Worm (Caenorhabditis elegans): Measurements from ENCODE around the gene rpl-3.
A peak's percentile ranks its signal among the peaks of the same experiment; 100 is the strongest.

Gene rpl-3

ce11 chrIII:3820134-3820533 is 47.5 kb upstream of the rpl-3 start (continued):
- no peak for TF ChIP-seq pha-2 (tag; optimal IDR thresholded peaks at IDR 0.05)
- TF ChIP-seq tbx-7 (tag; optimal IDR thresholded peaks at IDR 0.05), result no peak
- TF ChIP-seq ceh-9 (tag; optimal IDR thresholded peaks at IDR 0.05), result no peak
- no peak for TF ChIP-seq ceh-24 (tag; optimal IDR thresholded peaks at IDR 0.05)
- TF ChIP-seq ceh-30 (tag; optimal IDR thresholded peaks at IDR 0.05), result peak; percentile 55
- TF ChIP-seq nfya-1 (tag; optimal IDR thresholded peaks at IDR 0.05), result peak; percentile 79
- TF ChIP-seq elt-4 (tag; optimal IDR thresholded peaks at IDR 0.05), result no peak
- no peak for TF ChIP-seq lim-6 (tag; optimal IDR thresholded peaks at IDR 0.05)
- TF ChIP-seq ttx-3 (tag; optimal IDR thresholded peaks at IDR 0.05), result no peak
- TF ChIP-seq ceh-48 (tag; optimal IDR thresholded peaks at IDR 0.05), result no peak
- TF ChIP-seq pha-4 (tag; optimal IDR thresholded peaks at IDR 0.05), result no peak
- peak; percentile 44 for TF ChIP-seq ceh-14 (tag; optimal IDR thresholded peaks at IDR 0.05)
- TF ChIP-seq hlh-13 (GFP tag; optimal IDR thresholded peaks at IDR 0.05), result no peak
- no peak for TF ChIP-seq fkh-6 (tag; optimal IDR thresholded peaks at IDR 0.05)
- no peak for TF ChIP-seq ceh-22 (tag; optimal IDR thresholded peaks at IDR 0.05)
- TF ChIP-seq ama-1 (optimal IDR thresholded peaks at IDR 0.05), result peak; percentile 16
- no peak for TF ChIP-seq npax-4 (tag; optimal IDR thresholded peaks at IDR 0.05)
- peak; percentile 81 for TF ChIP-seq ceh-31 (tag; optimal IDR thresholded peaks at IDR 0.05)
- no peak for TF ChIP-seq che-1 (tag; optimal IDR thresholded peaks at IDR 0.05)
- TF ChIP-seq hlh-15 (tag; optimal IDR thresholded peaks at IDR 0.05), result no peak
- TF ChIP-seq pat-9 (tag; optimal IDR thresholded peaks at IDR 0.05), result no peak
- no peak for TF ChIP-seq nhr-232 (tag; optimal IDR thresholded peaks at IDR 0.05)

ce11 chrIII:3821969-3822453 is 45.6 kb upstream of the rpl-3 start, which contains the start of gene amx-1:
TSS of gene amx-1 (plus strand) at chrIII:3822403.
- TF ChIP-seq ceh-22 (tag; optimal IDR thresholded peaks at IDR 0.05), result no peak
- peak; percentile 4 for TF ChIP-seq ceh-31 (tag; optimal IDR thresholded peaks at IDR 0.05)
- TF ChIP-seq unc-55 (GFP tag; optimal IDR thresholded peaks at IDR 0.05), result no peak
- TF ChIP-seq rnt-1 (tag; optimal IDR thresholded peaks at IDR 0.05), result no peak
- TF ChIP-seq che-1 (tag; optimal IDR thresholded peaks at IDR 0.05), result no peak
- no peak for TF ChIP-seq hlh-15 (tag; optimal IDR thresholded peaks at IDR 0.05)
- no peak for TF ChIP-seq pax-1 (tag; optimal IDR thresholded peaks at IDR 0.05)
- TF ChIP-seq hlh-13 (GFP tag; optimal IDR thresholded peaks at IDR 0.05), result no peak
- peak; percentile 58 for TF ChIP-seq hlh-30 (tag; optimal IDR thresholded peaks at IDR 0.05; ENCODE audit: insufficient read depth)
- TF ChIP-seq ahr-1 (tag; optimal IDR thresholded peaks at IDR 0.05), result no peak

- TF ChIP-seq pha-4 (tag; optimal IDR thresholded peaks at IDR 0.05), result no peak
- no peak for TF ChIP-seq ceh-31 (tag; optimal IDR thresholded peaks at IDR 0.05)
- no peak for TF ChIP-seq K02D7.2 (tag; optimal IDR thresholded peaks at IDR 0.05)
- TF ChIP-seq fkh-10 (GFP tag; optimal IDR thresholded peaks at IDR 0.05), result no peak
- no peak for TF ChIP-seq ceh-30 (tag; optimal IDR thresholded peaks at IDR 0.05)
- TF ChIP-seq gmeb-2 (tag; optimal IDR thresholded peaks at IDR 0.05), result no peak
- no peak for TF ChIP-seq dve-1 (tag; optimal IDR thresholded peaks at IDR 0.05)
- TF ChIP-seq lin-11 (tag; optimal IDR thresholded peaks at IDR 0.05), result no peak
Observed at ce11 chrIII:3829105-3829504, 38.5 kb upstream of the rpl-3 start, which contains the start of gene cnnm-5. TSS of gene cnnm-5 (minus strand) at chrIII:3829205.

- TF ChIP-seq Y22D7AL.16 (tag; optimal IDR thresholded peaks at IDR 0.05) (no peak), ceh-45 (GFP tag; IDR thresholded peaks at IDR 0.05) (no peak), ceh-48 (tag; optimal IDR thresholded peaks at IDR 0.05) (peak; percentile 33)
Observed at ce11 chrIII:3831381-3831780, 36.3 kb upstream of the rpl-3 start, which contains the start of gene C36A4.10. TSS of gene C36A4.10 (minus strand) at chrIII:3831481.

- no peak for TF ChIP-seq hlh-8 (tag; optimal IDR thresholded peaks at IDR 0.05)
- no peak for TF ChIP-seq ceh-45 (GFP tag; IDR thresholded peaks at IDR 0.05)
- no peak for TF ChIP-seq unc-55 (GFP tag; optimal IDR thresholded peaks at IDR 0.05)
- TF ChIP-seq syd-9 (tag; optimal IDR thresholded peaks at IDR 0.05), result no peak
- no peak for TF ChIP-seq unc-3 (GFP tag; conservative IDR thresholded peaks at IDR 0.05)
- no peak for TF ChIP-seq unc-3 (tag; optimal IDR thresholded peaks at IDR 0.05)
- no peak for TF ChIP-seq hlh-15 (tag; optimal IDR thresholded peaks at IDR 0.05)
- no peak for TF ChIP-seq gmeb-2 (tag; optimal IDR thresholded peaks at IDR 0.05)
- no peak for TF ChIP-seq ceh-19 (GFP tag; optimal IDR thresholded peaks at IDR 0.05)
- no peak for TF ChIP-seq nfya-1 (tag; optimal IDR thresholded peaks at IDR 0.05)
- TF ChIP-seq zip-5 (tag; optimal IDR thresholded peaks at IDR 0.05), result no peak
- TF ChIP-seq C08G9.2 (tag; optimal IDR thresholded peaks at IDR 0.05), result no peak
Observed at ce11 chrIII:3831798-3832197, 35.9 kb upstream of the rpl-3 start.
